Worm (Caenorhabditis elegans): ENCODE results near the gene mib-1.

Gene mib-1

DNA sequence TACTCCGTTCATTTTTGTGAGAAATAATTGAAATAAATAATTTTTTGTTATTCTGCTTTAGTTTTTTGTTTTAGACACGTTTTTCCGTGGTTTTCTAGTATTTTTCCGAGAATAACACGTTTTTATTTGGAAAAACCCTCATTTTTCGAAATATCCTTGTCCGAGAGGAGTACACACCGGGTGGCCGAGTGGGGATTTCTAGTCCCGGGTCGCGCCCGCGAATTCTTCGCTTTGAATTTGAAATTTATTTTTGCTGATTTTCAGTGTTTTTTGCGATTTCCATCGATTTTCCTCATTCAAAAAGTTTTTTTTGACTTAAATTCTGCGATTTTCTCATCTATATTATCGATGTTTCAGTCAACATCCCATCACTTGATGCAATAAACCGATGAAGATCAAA lies at the start of gene mib-1, which contains the start of the genes gly-9 and smc-3 (continued):
- TF ChIP-seq snpc-1.1 (tag; optimal IDR thresholded peaks at IDR 0.05; ENCODE audit: insufficient read depth) (no peak), ZK185.1 (tag; optimal IDR thresholded peaks at IDR 0.05; ENCODE audit: poor library complexity, severe bottlenecking) (no peak), ceh-27 (GFP tag; optimal IDR thresholded peaks at IDR 0.05) (peak; percentile 84), hmg-1.2 (GFP tag; IDR thresholded peaks at IDR 0.05) (peak; percentile 24; the same call in 1 of the 2 replicates), egrh-3 (GFP tag; IDR thresholded peaks at IDR 0.05) (no peak), unc-130 (GFP tag; optimal IDR thresholded peaks at IDR 0.05) (peak; percentile 71), gei-17 (GFP tag; optimal IDR thresholded peaks at IDR 0.05) (no peak), die-1 (tag; optimal IDR thresholded peaks at IDR 0.05) (no peak), ceh-79 (tag; optimal IDR thresholded peaks at IDR 0.05) (no peak), F22D6.2 (tag; optimal IDR thresholded peaks at IDR 0.05) (no peak), nhr-120 (GFP tag; IDR thresholded peaks at IDR 0.05) (no peak), ztf-26 (tag; optimal IDR thresholded peaks at IDR 0.05) (no peak), rpc-1 (optimal IDR thresholded peaks at IDR 0.05) (no peak), rpc-1 (tag; optimal IDR thresholded peaks at IDR 0.05) (no peak), dox-1 (GFP tag; IDR thresholded peaks at IDR 0.05) (peak; percentile 74), F49E8.2 (tag; optimal IDR thresholded peaks at IDR 0.05; ENCODE audit: insufficient read depth) (no peak), K11D2.4 (GFP tag; IDR thresholded peaks at IDR 0.05) (no peak), madf-8 (GFP tag; conservative IDR thresholded peaks at IDR 0.05) (peak; percentile 64), aptf-2 (GFP tag; conservative IDR thresholded peaks at IDR 0.05) (peak; percentile 69; the same call in 1 of the 2 replicates), ztf-25 (GFP tag; IDR thresholded peaks at IDR 0.05) (no peak), ceh-58 (GFP tag; IDR thresholded peaks at IDR 0.05) (no peak), lin-40 (tag; optimal IDR thresholded peaks at IDR 0.05) (no peak), K12H6.12 (tag; optimal IDR thresholded peaks at IDR 0.05) (peak; percentile 38), somi-1 (GFP tag; optimal IDR thresholded peaks at IDR 0.05) (no peak), ama-1 (optimal IDR thresholded peaks at IDR 0.05) (no peak), ama-1 (GFP tag; optimal IDR thresholded peaks at IDR 0.05) (no peak), sea-2 (GFP tag; IDR thresholded peaks at IDR 0.05) (no peak), C17E4.6 (GFP tag; IDR thresholded peaks at IDR 0.05) (no peak), zim-3 (tag; optimal IDR thresholded peaks at IDR 0.05) (no peak), sptf-2 (GFP tag; optimal IDR thresholded peaks at IDR 0.05) (no peak), ztf-3 (GFP tag; optimal IDR thresholded peaks at IDR 0.05) (no peak), F10E7.11 (tag; optimal IDR thresholded peaks at IDR 0.05) (no peak), T07F8.4 (tag; optimal IDR thresholded peaks at IDR 0.05) (no peak), tbp1 (GFP tag; optimal IDR thresholded peaks at IDR 0.05) (peak; percentile 35), zfh-2 (GFP tag; conservative IDR thresholded peaks at IDR 0.05) (no peak), athp-1 (tag; optimal IDR thresholded peaks at IDR 0.05) (no peak), F37B4.10 (GFP tag; IDR thresholded peaks at IDR 0.05) (no peak), pbrm-1 (GFP tag; IDR thresholded peaks at IDR 0.05) (no peak), attf-3 (GFP tag; conservative IDR thresholded peaks at IDR 0.05) (0 out of 2 replicates have a peak, but pooled peaks have one; percentile 7), unc-62 (GFP tag; optimal IDR thresholded peaks at IDR 0.05) (no peak), C06A6.2 (GFP tag; conservative IDR thresholded peaks at IDR 0.05) (no peak), rcor-1 (GFP tag; IDR thresholded peaks at IDR 0.05) (no peak; the same call in 1 of the 2 replicates), ztf-22 (GFP tag; optimal IDR thresholded peaks at IDR 0.05) (no peak), chd-7 (tag; optimal IDR thresholded peaks at IDR 0.05) (no peak), ceh-100 (GFP tag; IDR thresholded peaks at IDR 0.05) (peak; percentile 69), Y79H2A.3 (GFP tag; conservative IDR thresholded peaks at IDR 0.05) (0 out of 2 replicates have a peak, but pooled peaks have one; percentile 21), Y67H2A.10 (GFP tag; conservative IDR thresholded peaks at IDR 0.05) (0 out of 2 replicates have a peak, but pooled peaks have one; percentile 8), lir-1 (GFP tag; conservative IDR thresholded peaks at IDR 0.05) (0 out of 2 replicates have a peak, but pooled peaks have one; percentile 25), hlh-26 (GFP tag; conservative IDR thresholded peaks at IDR 0.05) (no peak), him-1 (tag; optimal IDR thresholded peaks at IDR 0.05) (no peak)
